Fruit fly (Drosophila melanogaster) whole organism, embryonic: ENCODE measurements around the gene CG6180.

ENCODE experiments used
- Bdp1 ChIP-seq: fragments of 200-800 bp; sonication (Bioruptor generic); optimal IDR thresholded peaks from 3 replicates; lab custom pipeline; 2016; ENCODE audit warnings: missing biosample characterization, missing genetic modification characterization
- CG10959 ChIP-seq: fragments of 200-800 bp; sonication (Bioruptor generic); IDR thresholded peaks from 2 replicates; pipeline ENCODE4 v1.3.6; 2022; ENCODE audit warnings: missing biosample characterization, missing genetic modification characterization
- CG11085 ChIP-seq: fragments of 200-800 bp; sonication (Bioruptor generic); IDR thresholded peaks from 2 replicates; pipeline ENCODE4 v1.3.6; 2022; ENCODE audit warnings: missing biosample characterization, missing genetic modification characterization
- CG11247 ChIP-seq: fragments of 200-800 bp; sonication (Bioruptor generic); IDR thresholded peaks from 2 replicates; pipeline ENCODE4 v1.3.6; 2022; ENCODE audit warnings: missing biosample characterization, missing genetic modification characterization
- CG1233 ChIP-seq: fragments of 200-800 bp; sonication (Bioruptor generic); optimal IDR thresholded peaks from 4 replicates; lab custom pipeline; 2018; ENCODE audit warnings: missing biosample characterization, mild to moderate bottlenecking, missing genetic modification characterization
- CG15696 ChIP-seq: fragments of 200-800 bp; sonication (Bioruptor generic); optimal IDR thresholded peaks from 2 replicates; lab custom pipeline; 2019; ENCODE audit warnings: missing biosample characterization, mild to moderate bottlenecking, missing genetic modification characterization, moderate library complexity
- CG16815 ChIP-seq: fragments of 200-800 bp; sonication (Bioruptor generic); optimal IDR thresholded peaks from 3 replicates; lab custom pipeline; 2017; ENCODE audit warnings: missing biosample characterization, mild to moderate bottlenecking, missing genetic modification characterization
- CG17361 ChIP-seq: fragments of 200-800 bp; sonication (Bioruptor generic); IDR thresholded peaks from 3 replicates; pipeline ENCODE4 v1.3.6; 2022; ENCODE audit warnings: missing biosample characterization, missing genetic modification characterization
- CG17802 ChIP-seq: fragments of 200-800 bp; sonication (Bioruptor generic); optimal IDR thresholded peaks from 2 replicates; lab custom pipeline; 2018; ENCODE audit warnings: missing biosample characterization, mild to moderate bottlenecking, missing genetic modification characterization, moderate library complexity
- CG1832 ChIP-seq: fragments of 200-800 bp; sonication (Bioruptor generic); optimal IDR thresholded peaks from 2 replicates; lab custom pipeline; 2017; ENCODE audit warnings: missing biosample characterization, mild to moderate bottlenecking, missing genetic modification characterization, inconsistent platforms
- CG2875 ChIP-seq: fragments of 200-800 bp; sonication (Bioruptor generic); optimal IDR thresholded peaks from 2 replicates; lab custom pipeline; 2017; ENCODE audit warnings: missing biosample characterization, mild to moderate bottlenecking, missing genetic modification characterization, missing genetic modification reagents
- CG31388 ChIP-seq: fragments of 200-800 bp; sonication (Bioruptor generic); optimal IDR thresholded peaks from 2 replicates; lab custom pipeline; 2016; ENCODE audit warnings: missing biosample characterization, missing genetic modification characterization
- CG3163 ChIP-seq: fragments of 200-800 bp; sonication (Bioruptor generic); optimal IDR thresholded peaks from 3 replicates; lab custom pipeline; 2016; ENCODE audit warnings: missing biosample characterization, missing genetic modification characterization
- CG4328 ChIP-seq: fragments of 200-800 bp; sonication (Bioruptor generic); optimal IDR thresholded peaks from 3 replicates; lab custom pipeline; 2017; ENCODE audit warnings: missing biosample characterization, missing genetic modification reagents, missing genetic modification characterization
- CG4820 ChIP-seq: fragments of 200-800 bp; sonication (Bioruptor generic); optimal IDR thresholded peaks from 3 replicates; lab custom pipeline; 2016; ENCODE audit warnings: missing biosample characterization, missing genetic modification characterization
- CG7556 ChIP-seq: fragments of 200-800 bp; sonication (Bioruptor generic); optimal IDR thresholded peaks from 2 replicates; lab custom pipeline; 2017; ENCODE audit warnings: missing biosample characterization, mild to moderate bottlenecking, missing genetic modification characterization
- CG7745 ChIP-seq: fragments of 200-800 bp; sonication (Bioruptor generic); optimal IDR thresholded peaks from 2 replicates; lab custom pipeline; 2018; ENCODE audit warnings: missing biosample characterization, mild to moderate bottlenecking, missing genetic modification characterization, moderate library complexity
- CkIIα-i1 ChIP-seq: fragments of 200-800 bp; sonication (Bioruptor generic); IDR thresholded peaks from 2 replicates; pipeline ENCODE4 v1.3.6; 2022; ENCODE audit warnings: missing biosample characterization, missing genetic modification characterization
- Dip3 ChIP-seq: fragments of 200-800 bp; sonication (Bioruptor generic); optimal IDR thresholded peaks from 3 replicates; lab custom pipeline; 2016; ENCODE audit warnings: missing biosample characterization, missing genetic modification characterization
- Dp ChIP-seq: fragments of 200-800 bp; sonication (Bioruptor generic); optimal IDR thresholded peaks from 2 replicates; lab custom pipeline; 2018; ENCODE audit warnings: missing biosample characterization, mild to moderate bottlenecking, missing genetic modification characterization, moderate library complexity
- ERR ChIP-seq: fragments of 200-800 bp; sonication (Bioruptor generic); optimal IDR thresholded peaks from 2 replicates; lab custom pipeline; 2016; ENCODE audit warnings: missing biosample characterization, missing genetic modification characterization
- Mad ChIP-seq: fragments of 200-800 bp; sonication (Bioruptor generic); optimal IDR thresholded peaks from 2 replicates; lab custom pipeline; 2016; ENCODE audit warnings: missing biosample characterization, missing genetic modification characterization
- Max ChIP-seq: fragments of 200-800 bp; sonication (Bioruptor generic); optimal IDR thresholded peaks from 2 replicates; lab custom pipeline; 2016; ENCODE audit warnings: missing biosample characterization, mild to moderate bottlenecking, missing genetic modification characterization
- Poxn ChIP-seq: fragments of 200-800 bp; sonication (Bioruptor generic); IDR thresholded peaks from 2 replicates; pipeline ENCODE4 v1.3.6; 2022; ENCODE audit warnings: missing biosample characterization, missing genetic modification characterization
- Six4 ChIP-seq: fragments of 200-800 bp; sonication (Bioruptor generic); optimal IDR thresholded peaks from 2 replicates; lab custom pipeline; 2016; ENCODE audit warnings: missing biosample characterization, missing genetic modification characterization
- Sox100B ChIP-seq: fragments of 200-800 bp; sonication (Bioruptor generic); optimal IDR thresholded peaks from 3 replicates; lab custom pipeline; 2018; ENCODE audit warnings: missing biosample characterization, mild to moderate bottlenecking, missing genetic modification characterization
- TFAM ChIP-seq: fragments of 200-800 bp; sonication (Bioruptor generic); optimal IDR thresholded peaks from 2 replicates; lab custom pipeline; 2017; ENCODE audit warnings: missing biosample characterization, missing genetic modification characterization, inconsistent platforms
- Xbp1 ChIP-seq: fragments of 200-800 bp; sonication (Bioruptor generic); optimal IDR thresholded peaks from 3 replicates; lab custom pipeline; 2016; ENCODE audit warnings: missing biosample characterization, mild to moderate bottlenecking, missing genetic modification characterization
- dimm ChIP-seq: fragments of 200-800 bp; sonication (Bioruptor generic); IDR thresholded peaks from 2 replicates; pipeline ENCODE4 v1.3.6; 2022; ENCODE audit warnings: missing biosample characterization, missing genetic modification characterization
- dmrt99B ChIP-seq: fragments of 200-800 bp; sonication (Bioruptor generic); optimal IDR thresholded peaks from 2 replicates; lab custom pipeline; 2018; ENCODE audit warnings: missing biosample characterization, mild to moderate bottlenecking, missing genetic modification characterization, moderate library complexity
- ems ChIP-seq: fragments of 200-800 bp; sonication (Bioruptor generic); optimal IDR thresholded peaks from 3 replicates; lab custom pipeline; 2016; ENCODE audit warnings: missing biosample characterization, missing genetic modification characterization
- gem ChIP-seq: fragments of 200-800 bp; sonication (Bioruptor generic); optimal IDR thresholded peaks from 2 replicates; lab custom pipeline; 2019; ENCODE audit warnings: missing biosample characterization, mild to moderate bottlenecking, missing genetic modification characterization, moderate library complexity
- ham ChIP-seq: fragments of 200-800 bp; sonication (Bioruptor generic); IDR thresholded peaks from 2 replicates; pipeline ENCODE4 v1.3.6; 2022; ENCODE audit warnings: missing biosample characterization, missing genetic modification characterization
- hbn ChIP-seq: fragments of 200-800 bp; sonication (Bioruptor generic); IDR thresholded peaks from 2 replicates; pipeline ENCODE4 v1.3.6; 2022; ENCODE audit warnings: missing biosample characterization, missing genetic modification characterization; ENCODE audit not compliant: partially characterized antibody
- hkb ChIP-seq, 2 experiments: fragments of 200-800 bp in 1 of 2; fragments of >200 bp in 1 of 2; sonication (Bioruptor generic) in 1 of 2; IDR thresholded peaks in 1 of 2; optimal IDR thresholded peaks in 1 of 2; 2 replicates each; pipeline versions ENCODE4 v1.3.6 to Lab custom; 2017 to 2022; ENCODE audit warnings: missing biosample characterization in 1 of 2, missing genetic modification characterization in 1 of 2
- hth ChIP-seq: fragments of >200 bp; optimal IDR thresholded peaks from 2 replicates; lab custom pipeline; 2017; ENCODE audit warnings: inconsistent platforms
- jumu ChIP-seq: fragments of 200-800 bp; sonication (Bioruptor generic); optimal IDR thresholded peaks from 3 replicates; lab custom pipeline; 2016; ENCODE audit warnings: missing biosample characterization, missing genetic modification characterization
- lola ChIP-seq, 3 experiments: fragments of >200 bp in 2 of 3; fragments of 200-800 bp in 1 of 3; sonication (Bioruptor generic) in 1 of 3; optimal IDR thresholded peaks; 2 replicates each; lab custom pipeline; 2017 to 2019; ENCODE audit warnings: missing biosample characterization in 3 of 3, missing genetic modification characterization in 3 of 3, mild to moderate bottlenecking in 1 of 3, moderate library complexity in 1 of 3
- nmo ChIP-seq: fragments of 200-800 bp; sonication (Bioruptor generic); optimal IDR thresholded peaks from 2 replicates; lab custom pipeline; 2018; ENCODE audit warnings: missing biosample characterization, mild to moderate bottlenecking, missing genetic modification characterization, moderate library complexity
- oc ChIP-seq: fragments of 200-800 bp; sonication (Bioruptor generic); optimal IDR thresholded peaks from 2 replicates; lab custom pipeline; 2018; ENCODE audit warnings: missing biosample characterization, mild to moderate bottlenecking, missing genetic modification characterization, moderate library complexity
- pb ChIP-seq: fragments of 200-800 bp; sonication (Bioruptor generic); optimal IDR thresholded peaks from 3 replicates; lab custom pipeline; 2016; ENCODE audit warnings: missing biosample characterization, missing genetic modification characterization
- row ChIP-seq: fragments of 200-800 bp; sonication (Bioruptor generic); IDR thresholded peaks from 3 replicates; pipeline ENCODE4 v1.3.6; 2022; ENCODE audit warnings: missing biosample characterization, missing genetic modification characterization
- sc ChIP-seq, 3 experiments: fragments of >200 bp in 2 of 3; fragments of 200-800 bp in 1 of 3; sonication (Bioruptor generic) in 1 of 3; optimal IDR thresholded peaks; 2 replicates in 2 of 3; 3 replicates in 1 of 3; lab custom pipeline; 2017; ENCODE audit warnings: mild to moderate bottlenecking in 1 of 3, missing biosample characterization in 1 of 3, missing genetic modification characterization in 1 of 3, missing genetic modification reagents in 1 of 3
- sd ChIP-seq: fragments of 200-800 bp; sonication (Bioruptor generic); optimal IDR thresholded peaks from 3 replicates; lab custom pipeline; 2018; ENCODE audit warnings: missing biosample characterization, mild to moderate bottlenecking, missing genetic modification characterization, moderate library complexity
- shn ChIP-seq: fragments of 200-800 bp; sonication (Bioruptor generic); optimal IDR thresholded peaks from 3 replicates; lab custom pipeline; 2016; ENCODE audit warnings: missing biosample characterization, missing genetic modification characterization
- sima ChIP-seq: fragments of 200-800 bp; sonication (Bioruptor generic); optimal IDR thresholded peaks from 2 replicates; lab custom pipeline; 2016; ENCODE audit warnings: missing biosample characterization, missing genetic modification characterization
- slou ChIP-seq: fragments of 200-800 bp; sonication (Bioruptor generic); optimal IDR thresholded peaks from 3 replicates; lab custom pipeline; 2016; ENCODE audit warnings: missing biosample characterization, missing genetic modification characterization
- z ChIP-seq: fragments of 200-800 bp; sonication (Bioruptor generic); IDR thresholded peaks from 3 replicates; pipeline ENCODE4 v1.3.6; 2022; ENCODE audit warnings: missing biosample characterization, missing genetic modification characterization

CG6180 gene

DNA sequence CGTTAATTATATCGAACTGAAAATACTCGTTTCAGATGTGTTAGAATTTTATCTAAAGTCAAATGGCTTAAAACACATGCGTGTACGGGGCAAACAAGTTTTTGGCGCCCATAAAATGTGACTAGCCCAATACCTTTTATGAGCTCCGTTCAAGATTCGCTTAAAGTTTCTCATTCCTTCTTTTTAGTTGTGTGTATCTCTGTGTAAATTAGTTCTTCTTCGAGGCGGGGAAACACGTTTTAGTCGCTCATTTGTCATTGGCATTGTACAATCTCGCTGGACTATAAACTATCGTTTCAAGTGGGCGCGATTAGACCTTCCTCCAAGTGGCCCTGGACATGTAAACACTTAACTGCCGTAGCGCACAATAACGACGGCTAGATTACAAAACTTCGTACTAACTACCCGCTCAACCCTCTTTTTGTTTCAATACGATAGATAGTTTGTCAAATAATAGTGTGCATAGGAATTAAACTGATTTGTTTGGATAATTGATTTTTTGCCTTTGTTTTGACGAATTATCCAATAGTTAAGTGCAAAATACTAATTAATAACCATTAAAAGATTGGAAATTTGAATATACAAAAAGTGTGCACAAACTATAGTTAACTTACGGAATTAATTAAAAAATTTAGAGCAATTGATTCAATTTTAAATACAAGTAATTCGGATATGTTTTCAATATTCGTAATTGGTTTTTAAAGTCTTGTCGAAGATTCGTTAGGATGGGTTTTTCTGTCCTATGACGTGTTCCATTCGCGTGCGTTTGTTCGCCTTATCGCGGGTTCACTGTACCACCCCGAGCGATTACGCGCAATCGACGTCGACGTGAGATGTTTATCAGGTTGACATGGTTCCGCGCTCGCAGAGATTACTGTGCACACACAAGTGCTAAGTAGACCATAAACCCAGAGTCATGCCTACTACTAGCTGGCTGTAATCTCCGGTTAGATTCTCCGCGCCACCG lies 13.3 kb downstream of the CG6180 start (continued):
- peak; percentile 34 for TF ChIP-seq CG4820 (GFP tag; lab: Kevin White, UChicago)
- no peak for TF ChIP-seq CG31388 (GFP tag; lab: Kevin White, UChicago)
- no peak for TF ChIP-seq hbn
- no peak for TF ChIP-seq hth (lab: Kevin White, UChicago)
- TF ChIP-seq oc (tag; lab: Kevin White, UChicago), result no peak
- no peak for TF ChIP-seq CG17802
- TF ChIP-seq sd (tag; lab: Kevin White, UChicago), result peak; percentile 48
- no peak for TF ChIP-seq Dp (GFP tag; lab: Kevin White, UChicago)
- TF ChIP-seq CG1233, result peak; percentile 65
- no peak for TF ChIP-seq shn
- TF ChIP-seq Bdp1, result no peak
- TF ChIP-seq CG1832 (GFP tag; lab: Kevin White, UChicago), result no peak
- TF ChIP-seq CG7556 (GFP tag; lab: Kevin White, UChicago), result peak; percentile 39
- TF ChIP-seq sc (optimal IDR thresholded peaks at IDR 0.05; lab: Kevin White, UChicago), result no peak
- TF ChIP-seq sc (GFP tag; optimal IDR thresholded peaks at IDR 0.05; lab: Kevin White, UChicago), result no peak
- TF ChIP-seq CG17361 (GFP tag; lab: Robert Waterston, UW), result peak; percentile 67; the same call in 2 of the 3 replicates
- TF ChIP-seq TFAM, result no peak
- TF ChIP-seq gem (tag; lab: Kevin White, UChicago), result peak; percentile 58
- no peak for TF ChIP-seq ERR (GFP tag; lab: Kevin White, UChicago)
- peak; percentile 14 for TF ChIP-seq Mad (GFP tag; lab: Kevin White, UChicago)
- TF ChIP-seq CG3163 (GFP tag; lab: Kevin White, UChicago), result no peak
- TF ChIP-seq hkb (optimal IDR thresholded peaks at IDR 0.05; lab: Kevin White, UChicago), result no peak
- peak; percentile 77 for TF ChIP-seq hkb (GFP tag; IDR thresholded peaks at IDR 0.05; lab: Robert Waterston, UW)
- no peak for TF ChIP-seq slou
- TF ChIP-seq Max (GFP tag; lab: Kevin White, UChicago), result peak; percentile 59
- TF ChIP-seq CG16815 (GFP tag; lab: Kevin White, UChicago), result no peak
- no peak for TF ChIP-seq ems (GFP tag; lab: Kevin White, UChicago)
- TF ChIP-seq nmo (GFP tag; lab: Kevin White, UChicago), result peak; percentile 65
- TF ChIP-seq CG15696 (tag; lab: Kevin White, UChicago), result peak; percentile 25
- TF ChIP-seq dimm (GFP tag; lab: Robert Waterston, UW), result no peak
- no peak for TF ChIP-seq sima
- TF ChIP-seq CkIIα-i1 (GFP tag; lab: Robert Waterston, UW), result no peak
- no peak for TF ChIP-seq CG7745 (tag; lab: Kevin White, UChicago)
- peak; percentile 69 for TF ChIP-seq Xbp1 (GFP tag; lab: Kevin White, UChicago)
- TF ChIP-seq dmrt99B (tag; lab: Kevin White, UChicago), result peak; percentile 57
- TF ChIP-seq CG11247 (GFP tag; lab: Robert Waterston, UW), result peak; percentile 42; the same call in 1 of the 2 replicates
- TF ChIP-seq row (GFP tag; lab: Robert Waterston, UW), result peak; percentile 79
- TF ChIP-seq Sox100B (GFP tag; lab: Kevin White, UChicago), result peak; percentile 25
- TF ChIP-seq CG10959 (GFP tag; lab: Robert Waterston, UW), result peak; percentile 22; the same call in 1 of the 2 replicates
- no peak for TF ChIP-seq ham (GFP tag; lab: Robert Waterston, UW)
- no peak for TF ChIP-seq z (GFP tag; lab: Robert Waterston, UW)
- no peak for TF ChIP-seq Poxn (GFP tag; lab: Robert Waterston, UW)
- TF ChIP-seq CG11085 (GFP tag; lab: Robert Waterston, UW), result no peak
- no peak for TF ChIP-seq lola (GFP tag; optimal IDR thresholded peaks at IDR 0.05; lab: Kevin White, UChicago)
- TF ChIP-seq CG2875, result no peak
- peak; percentile 28 for TF ChIP-seq Dip3 (GFP tag; lab: Kevin White, UChicago)
- no peak for TF ChIP-seq Six4
- TF ChIP-seq pb (GFP tag; lab: Kevin White, UChicago), result no peak
- TF ChIP-seq jumu, result no peak
- peak; percentile 29 for TF ChIP-seq CG4328 (GFP tag; lab: Kevin White, UChicago)
